In the genomic region with DNA sequence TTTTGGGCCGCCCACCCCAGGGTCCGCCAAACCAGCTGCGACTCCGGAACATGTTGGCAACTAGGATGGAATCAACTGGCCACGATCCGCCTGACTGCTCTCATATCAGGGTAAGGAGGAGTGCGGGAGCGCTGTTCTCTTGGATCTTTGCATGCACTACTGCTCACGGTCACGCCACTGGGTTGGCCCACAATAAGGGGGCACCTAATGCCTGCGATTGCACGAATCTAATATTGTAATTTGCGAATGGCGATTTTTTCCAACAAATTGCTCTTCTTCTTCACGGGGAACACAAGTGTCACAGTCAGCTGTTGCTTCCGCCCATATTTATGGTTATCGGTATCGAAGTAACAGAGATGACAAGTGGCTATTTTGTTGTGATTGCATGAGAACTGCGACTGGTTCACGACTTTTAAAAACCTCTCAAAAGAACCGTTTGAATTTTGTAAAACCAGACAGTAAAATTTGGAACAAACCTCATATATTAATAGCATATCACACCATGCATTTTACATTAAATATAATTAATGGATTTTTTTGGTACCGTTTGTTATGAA, we compare ENCODE assay signal across 1 fruit fly cellular context.
A peak's percentile ranks its signal among the peaks of the same experiment; 100 is the strongest.
TF ChIP-seq lines count a peak whose summit lies in the region.

Gene ema (minus strand): TSS at position 295 of the 557 bp plus-strand sequence.

TF ChIP-seq in whole organism, embryonic, 481 proteins besides CTCF, POLR2A, EP300 and RAD21 (continued from another document and continues in another):
- no peak for TF ChIP-seq CG9817 (tag; optimal IDR thresholded peaks at IDR 0.05; lab: Kevin White, UChicago)
- peak; percentile 62 for TF ChIP-seq CG2120 (GFP tag; optimal IDR thresholded peaks at IDR 0.05; lab: Kevin White, UChicago)
- TF ChIP-seq CG4854 (GFP tag; optimal IDR thresholded peaks at IDR 0.05; lab: Kevin White, UChicago), result no peak
- TF ChIP-seq tin (GFP tag; optimal IDR thresholded peaks at IDR 0.05; lab: Kevin White, UChicago), result peak; percentile 8
- peak; percentile 6 for TF ChIP-seq CG4424 (GFP tag; optimal IDR thresholded peaks at IDR 0.05; lab: Kevin White, UChicago)
- peak; percentile 17; the same call in 1 of the 3 replicates for TF ChIP-seq ci (GFP tag; IDR thresholded peaks at IDR 0.05; lab: Robert Waterston, UW)
- peak; percentile 89 for TF ChIP-seq scrt (GFP tag; optimal IDR thresholded peaks at IDR 0.05; lab: Kevin White, UChicago)
- no peak for TF ChIP-seq gcm2 (GFP tag; optimal IDR thresholded peaks at IDR 0.05; lab: Kevin White, UChicago)
- no peak for TF ChIP-seq CG14441 (GFP tag; IDR thresholded peaks at IDR 0.05; lab: Robert Waterston, UW)
- no peak for TF ChIP-seq CG10209 (GFP tag; optimal IDR thresholded peaks at IDR 0.05; lab: Kevin White, UChicago)
- TF ChIP-seq Antp (GFP tag; optimal IDR thresholded peaks at IDR 0.05; lab: Kevin White, UChicago), result peak; percentile 1
- no peak for TF ChIP-seq zf30C (GFP tag; optimal IDR thresholded peaks at IDR 0.05; lab: Kevin White, UChicago)
- TF ChIP-seq BtbVII (GFP tag; optimal IDR thresholded peaks at IDR 0.05; lab: Kevin White, UChicago), result no peak
- TF ChIP-seq Doc3 (GFP tag; IDR thresholded peaks at IDR 0.05; lab: Robert Waterston, UW; ENCODE audit: partially characterized antibody), result no peak
- no peak for TF ChIP-seq CG1832 (GFP tag; optimal IDR thresholded peaks at IDR 0.05; lab: Kevin White, UChicago)
- peak; percentile 13; the same call in 1 of the 2 replicates for TF ChIP-seq Ada2b (GFP tag; IDR thresholded peaks at IDR 0.05; lab: Robert Waterston, UW)
- TF ChIP-seq CG7839 (tag; optimal IDR thresholded peaks at IDR 0.05; lab: Kevin White, UChicago), result no peak
- TF ChIP-seq stc (GFP tag; IDR thresholded peaks at IDR 0.05; lab: Robert Waterston, UW), result no peak
- no peak for TF ChIP-seq HHEX (GFP tag; optimal IDR thresholded peaks at IDR 0.05; lab: Kevin White, UChicago)
- peak; percentile 46; the same call in 2 of the 4 replicates for TF ChIP-seq Dll (GFP tag; IDR thresholded peaks at IDR 0.05; lab: Robert Waterston, UW; ENCODE audit: partially characterized antibody)
- no peak for TF ChIP-seq esg (GFP tag; conservative IDR thresholded peaks at IDR 0.05; lab: Robert Waterston, UW)
- TF ChIP-seq jigr1 (GFP tag; IDR thresholded peaks at IDR 0.05; lab: Robert Waterston, UW), result no peak
- no peak for TF ChIP-seq crol (GFP tag; IDR thresholded peaks at IDR 0.05; lab: Robert Waterston, UW)
- TF ChIP-seq sd (tag; optimal IDR thresholded peaks at IDR 0.05; lab: Kevin White, UChicago), result no peak
- no peak for TF ChIP-seq zfh2 (GFP tag; optimal IDR thresholded peaks at IDR 0.05; lab: Kevin White, UChicago)
- no peak for TF ChIP-seq wdn (GFP tag; IDR thresholded peaks at IDR 0.05; lab: Robert Waterston, UW)
- no peak for TF ChIP-seq CG12219 (GFP tag; optimal IDR thresholded peaks at IDR 0.05; lab: Kevin White, UChicago)
- TF ChIP-seq gfzf (GFP tag; optimal IDR thresholded peaks at IDR 0.05; lab: Kevin White, UChicago), result no peak
- TF ChIP-seq Kr (GFP tag; optimal IDR thresholded peaks at IDR 0.05; lab: Kevin White, UChicago), result no peak
- TF ChIP-seq fd3F (GFP tag; optimal IDR thresholded peaks at IDR 0.05; lab: Kevin White, UChicago), result no peak
- TF ChIP-seq NC2α (GFP tag; optimal IDR thresholded peaks at IDR 0.05; lab: Kevin White, UChicago), result no peak
- TF ChIP-seq vvl (GFP tag; IDR thresholded peaks at IDR 0.05; lab: Robert Waterston, UW), result 0 out of 2 replicates have a peak, but pooled peaks have one; percentile 40
- TF ChIP-seq CG8388 (GFP tag; optimal IDR thresholded peaks at IDR 0.05; lab: Kevin White, UChicago), result no peak
- TF ChIP-seq CG12299 (tag; optimal IDR thresholded peaks at IDR 0.05; lab: Kevin White, UChicago), result no peak
- no peak for TF ChIP-seq Ravus (GFP tag; IDR thresholded peaks at IDR 0.05; lab: Robert Waterston, UW)
- TF ChIP-seq Ets97D (GFP tag; optimal IDR thresholded peaks at IDR 0.05; lab: Kevin White, UChicago), result peak; percentile 38
- TF ChIP-seq CG10565 (GFP tag; optimal IDR thresholded peaks at IDR 0.05; lab: Kevin White, UChicago), result no peak
- TF ChIP-seq disco-r (GFP tag; optimal IDR thresholded peaks at IDR 0.05; lab: Kevin White, UChicago), result no peak
- TF ChIP-seq Xrp1 (GFP tag; IDR thresholded peaks at IDR 0.05; lab: Robert Waterston, UW), result peak; percentile 28; the same call in 1 of the 2 replicates
- TF ChIP-seq CG12942 (GFP tag; optimal IDR thresholded peaks at IDR 0.05; lab: Kevin White, UChicago), result peak; percentile 3
- no peak for TF ChIP-seq Bteb2 (GFP tag; optimal IDR thresholded peaks at IDR 0.05; lab: Kevin White, UChicago)
- TF ChIP-seq C15 (GFP tag; IDR thresholded peaks at IDR 0.05; lab: Robert Waterston, UW), result no peak
- no peak for TF ChIP-seq CG12236 (GFP tag; optimal IDR thresholded peaks at IDR 0.05; lab: Kevin White, UChicago)
- no peak for TF ChIP-seq MTF-1 (GFP tag; optimal IDR thresholded peaks at IDR 0.05; lab: Kevin White, UChicago; ENCODE audit: borderline replicate concordance)
- peak; percentile 39 for TF ChIP-seq CG7987 (GFP tag; optimal IDR thresholded peaks at IDR 0.05; lab: Kevin White, UChicago)
- no peak for TF ChIP-seq nerfin-2 (GFP tag; IDR thresholded peaks at IDR 0.05; lab: Robert Waterston, UW; ENCODE audit: partially characterized antibody)
- no peak for TF ChIP-seq CG11093 (GFP tag; IDR thresholded peaks at IDR 0.05; lab: Robert Waterston, UW)
- TF ChIP-seq peb (GFP tag; IDR thresholded peaks at IDR 0.05; lab: Robert Waterston, UW), result no peak
- TF ChIP-seq Med (GFP tag; lab: Kevin White, UChicago), result peak; percentile 91
- no peak for TF ChIP-seq az2 (GFP tag; optimal IDR thresholded peaks at IDR 0.05; lab: Kevin White, UChicago)
- peak; percentile 53; the same call in 1 of the 3 replicates for TF ChIP-seq CG34224 (GFP tag; IDR thresholded peaks at IDR 0.05; lab: Robert Waterston, UW; ENCODE audit: partially characterized antibody)
- no peak for TF ChIP-seq kay (GFP tag; optimal IDR thresholded peaks at IDR 0.05; lab: Kevin White, UChicago)
- no peak for TF ChIP-seq exex (tag; optimal IDR thresholded peaks at IDR 0.05; lab: Kevin White, UChicago)
- no peak for TF ChIP-seq bab2 (GFP tag; optimal IDR thresholded peaks at IDR 0.05; lab: Kevin White, UChicago)
- TF ChIP-seq NC2β (GFP tag; optimal IDR thresholded peaks at IDR 0.05; lab: Kevin White, UChicago), result peak; percentile 16
- no peak for TF ChIP-seq Dip2 (GFP tag; IDR thresholded peaks at IDR 0.05; lab: Robert Waterston, UW)
- no peak for TF ChIP-seq CG6854 (GFP tag; optimal IDR thresholded peaks at IDR 0.05; lab: Kevin White, UChicago)
- no peak for TF ChIP-seq CG18599 (GFP tag; optimal IDR thresholded peaks at IDR 0.05; lab: Kevin White, UChicago)
- TF ChIP-seq Scr (GFP tag; IDR thresholded peaks at IDR 0.05; lab: Robert Waterston, UW; ENCODE audit: partially characterized antibody), result peak; percentile 24; the same call in 1 of the 2 replicates
- TF ChIP-seq NFAT (GFP tag; IDR thresholded peaks at IDR 0.05; lab: Robert Waterston, UW), result peak; percentile 31; the same call in 1 of the 2 replicates
- no peak for TF ChIP-seq fru (optimal IDR thresholded peaks at IDR 0.05; lab: Kevin White, UChicago)
- no peak for TF ChIP-seq ro (GFP tag; IDR thresholded peaks at IDR 0.05; lab: Robert Waterston, UW)
- no peak for TF ChIP-seq al (GFP tag; IDR thresholded peaks at IDR 0.05; lab: Robert Waterston, UW)
- TF ChIP-seq wek (GFP tag; optimal IDR thresholded peaks at IDR 0.05; lab: Kevin White, UChicago), result no peak
- TF ChIP-seq B-H2 (GFP tag; optimal IDR thresholded peaks at IDR 0.05; lab: Kevin White, UChicago), result peak; percentile 25
- TF ChIP-seq nom (GFP tag; optimal IDR thresholded peaks at IDR 0.05; lab: Kevin White, UChicago), result no peak
- no peak for TF ChIP-seq CG5245 (GFP tag; optimal IDR thresholded peaks at IDR 0.05; lab: Kevin White, UChicago)
- peak; percentile 17 for TF ChIP-seq CG13624 (GFP tag; optimal IDR thresholded peaks at IDR 0.05; lab: Kevin White, UChicago)
- no peak for TF ChIP-seq CG43689 (GFP tag; IDR thresholded peaks at IDR 0.05; lab: Robert Waterston, UW)
- no peak for TF ChIP-seq zen (tag; optimal IDR thresholded peaks at IDR 0.05; lab: Kevin White, UChicago)
- no peak for TF ChIP-seq CG8281 (tag; optimal IDR thresholded peaks at IDR 0.05; lab: Kevin White, UChicago)
- no peak for TF ChIP-seq CoRest (tag; optimal IDR thresholded peaks at IDR 0.05; lab: Kevin White, UChicago)
- no peak for TF ChIP-seq CG9727 (GFP tag; optimal IDR thresholded peaks at IDR 0.05; lab: Kevin White, UChicago)
- TF ChIP-seq ERR (GFP tag; optimal IDR thresholded peaks at IDR 0.05; lab: Kevin White, UChicago), result no peak
- TF ChIP-seq D19B (GFP tag; optimal IDR thresholded peaks at IDR 0.05; lab: Kevin White, UChicago), result no peak
- no peak for TF ChIP-seq org-1 (GFP tag; optimal IDR thresholded peaks at IDR 0.05; lab: Kevin White, UChicago)
- TF ChIP-seq CG30403 (GFP tag; optimal IDR thresholded peaks at IDR 0.05; lab: Kevin White, UChicago), result peak; percentile 48
- no peak for TF ChIP-seq corto (GFP tag; optimal IDR thresholded peaks at IDR 0.05; lab: Kevin White, UChicago)
- no peak for TF ChIP-seq CG3065 (GFP tag; optimal IDR thresholded peaks at IDR 0.05; lab: Kevin White, UChicago)
- no peak for TF ChIP-seq Mrtf (GFP tag; IDR thresholded peaks at IDR 0.05; lab: Robert Waterston, UW)
- TF ChIP-seq ftz-f1 (GFP tag; optimal IDR thresholded peaks at IDR 0.05; lab: Kevin White, UChicago), result no peak
- TF ChIP-seq CG4282 (GFP tag; optimal IDR thresholded peaks at IDR 0.05; lab: Kevin White, UChicago), result no peak
- TF ChIP-seq CG17359 (tag; optimal IDR thresholded peaks at IDR 0.05; lab: Kevin White, UChicago), result no peak
- TF ChIP-seq Bgb (GFP tag; IDR thresholded peaks at IDR 0.05; lab: Robert Waterston, UW; ENCODE audit: partially characterized antibody), result peak; percentile 24; the same call in 1 of the 2 replicates
- peak; percentile 96 for TF ChIP-seq MBD-R2 (GFP tag; IDR thresholded peaks at IDR 0.05; lab: Robert Waterston, UW)
- no peak for TF ChIP-seq insv (GFP tag; optimal IDR thresholded peaks at IDR 0.05; lab: Kevin White, UChicago)
- TF ChIP-seq Dip3 (GFP tag; optimal IDR thresholded peaks at IDR 0.05; lab: Kevin White, UChicago), result no peak
- TF ChIP-seq CG42726 (GFP tag; IDR thresholded peaks at IDR 0.05; lab: Robert Waterston, UW; ENCODE audit: partially characterized antibody), result no peak; the same call in 1 of the 2 replicates
- TF ChIP-seq CkIIα-i1 (GFP tag; IDR thresholded peaks at IDR 0.05; lab: Robert Waterston, UW), result no peak
- peak; percentile 7 for TF ChIP-seq Sin3A (optimal IDR thresholded peaks at IDR 0.05; lab: Kevin White, UChicago)
- TF ChIP-seq Mes4 (GFP tag; optimal IDR thresholded peaks at IDR 0.05; lab: Kevin White, UChicago), result peak; percentile 33
- peak; percentile 34 for TF ChIP-seq mirr (GFP tag; optimal IDR thresholded peaks at IDR 0.05; lab: Kevin White, UChicago)
- no peak for TF ChIP-seq CG17612 (GFP tag; IDR thresholded peaks at IDR 0.05; lab: Robert Waterston, UW)
- peak; percentile 81 for TF ChIP-seq sens (GFP tag; lab: Kevin White, UChicago)
- TF ChIP-seq Hsf (GFP tag; optimal IDR thresholded peaks at IDR 0.05; lab: Kevin White, UChicago), result peak; percentile 39
- TF ChIP-seq da (GFP tag; optimal IDR thresholded peaks at IDR 0.05; lab: Kevin White, UChicago), result no peak
- peak; percentile 70; the same call in 1 of the 3 replicates for TF ChIP-seq CG34422 (GFP tag; IDR thresholded peaks at IDR 0.05; lab: Robert Waterston, UW)
- TF ChIP-seq CG14667 (GFP tag; IDR thresholded peaks at IDR 0.05; lab: Robert Waterston, UW), result no peak
- no peak for TF ChIP-seq nau (GFP tag; optimal IDR thresholded peaks at IDR 0.05; lab: Kevin White, UChicago)
- TF ChIP-seq CG5180 (GFP tag; optimal IDR thresholded peaks at IDR 0.05; lab: Kevin White, UChicago), result no peak
- no peak for TF ChIP-seq CG1602 (GFP tag; optimal IDR thresholded peaks at IDR 0.05; lab: Kevin White, UChicago)
- no peak for TF ChIP-seq seq (GFP tag; IDR thresholded peaks at IDR 0.05; lab: Robert Waterston, UW)
- no peak for TF ChIP-seq CG17328 (GFP tag; IDR thresholded peaks at IDR 0.05; lab: Robert Waterston, UW)
- peak; percentile 80 for TF ChIP-seq YL-1 (GFP tag; optimal IDR thresholded peaks at IDR 0.05; lab: Kevin White, UChicago)
- TF ChIP-seq CG14965 (GFP tag; optimal IDR thresholded peaks at IDR 0.05; lab: Kevin White, UChicago; ENCODE audit: borderline replicate concordance), result no peak
- no peak for TF ChIP-seq CG7372 (GFP tag; IDR thresholded peaks at IDR 0.05; lab: Robert Waterston, UW)
- TF ChIP-seq pzg (GFP tag; optimal IDR thresholded peaks at IDR 0.05; lab: Kevin White, UChicago), result peak; percentile 66
- no peak for TF ChIP-seq ab (GFP tag; optimal IDR thresholded peaks at IDR 0.05; lab: Kevin White, UChicago)
- TF ChIP-seq BEAF-32 (GFP tag; optimal IDR thresholded peaks at IDR 0.05; lab: Kevin White, UChicago), result peak; percentile 41
- TF ChIP-seq CG10366 (GFP tag; IDR thresholded peaks at IDR 0.05; lab: Robert Waterston, UW), result no peak
- TF ChIP-seq cad (GFP tag; optimal IDR thresholded peaks at IDR 0.05; lab: Kevin White, UChicago), result no peak
- TF ChIP-seq Abd-B (GFP tag; optimal IDR thresholded peaks at IDR 0.05; lab: Kevin White, UChicago), result no peak
- TF ChIP-seq CG17802 (tag; optimal IDR thresholded peaks at IDR 0.05; lab: Kevin White, UChicago), result no peak
- no peak for TF ChIP-seq Hr3 (GFP tag; optimal IDR thresholded peaks at IDR 0.05; lab: Kevin White, UChicago)
- peak; percentile 38 for TF ChIP-seq sug (tag; optimal IDR thresholded peaks at IDR 0.05; lab: Kevin White, UChicago)
- TF ChIP-seq CG3838 (GFP tag; optimal IDR thresholded peaks at IDR 0.05; lab: Kevin White, UChicago), result no peak
- peak; percentile 25 for TF ChIP-seq Max (GFP tag; optimal IDR thresholded peaks at IDR 0.05; lab: Kevin White, UChicago)
- no peak for TF ChIP-seq emc (GFP tag; optimal IDR thresholded peaks at IDR 0.05; lab: Kevin White, UChicago)
- TF ChIP-seq CG14860 (GFP tag; IDR thresholded peaks at IDR 0.05; lab: Robert Waterston, UW; ENCODE audit: partially characterized antibody), result no peak
- no peak for TF ChIP-seq wor (GFP tag; IDR thresholded peaks at IDR 0.05; lab: Robert Waterston, UW)
- peak; percentile 64 for TF ChIP-seq Myb (GFP tag; optimal IDR thresholded peaks at IDR 0.05; lab: Kevin White, UChicago)
- TF ChIP-seq Dbx (GFP tag; IDR thresholded peaks at IDR 0.05; lab: Robert Waterston, UW), result 0 out of 3 replicates have a peak, but pooled peaks have one; percentile 38
- no peak for TF ChIP-seq toy (GFP tag; IDR thresholded peaks at IDR 0.05; lab: Robert Waterston, UW)
- TF ChIP-seq sisA (GFP tag; IDR thresholded peaks at IDR 0.05; lab: Robert Waterston, UW), result no peak
- TF ChIP-seq lab (GFP tag; optimal IDR thresholded peaks at IDR 0.05; lab: Kevin White, UChicago), result no peak
- TF ChIP-seq eyg (GFP tag; optimal IDR thresholded peaks at IDR 0.05; lab: Kevin White, UChicago), result no peak
- no peak for TF ChIP-seq vnd (GFP tag; IDR thresholded peaks at IDR 0.05; lab: Robert Waterston, UW; ENCODE audit: partially characterized antibody)
